Worm (Caenorhabditis elegans) whole organism, late embryonic: ENCODE data around the gene tag-297.

Experiments used
- F13H6.1 ChIP-seq: sonication (generic microtip); optimal IDR thresholded peaks from 2 replicates; lab custom pipeline; 2016; ENCODE audit warnings: missing genetic modification characterization, missing compliant biosample characterization
- ama-1 ChIP-seq: fragments of 150-350 bp; optimal IDR thresholded peaks from 2 replicates; lab custom pipeline; 2014
- ceh-2 ChIP-seq: sonication (generic microtip); optimal IDR thresholded peaks from 2 replicates; lab custom pipeline; 2016; ENCODE audit warnings: missing genotype, missing genetic modification characterization, missing compliant biosample characterization
- ceh-31 ChIP-seq: sonication (generic microtip); optimal IDR thresholded peaks from 2 replicates; lab custom pipeline; 2016; ENCODE audit warnings: missing genetic modification characterization, missing compliant biosample characterization
- ceh-45 ChIP-seq: fragments of 200-800 bp; sonication (Bioruptor generic); IDR thresholded peaks from 2 replicates; pipeline ENCODE4 v1.3.6; 2022; ENCODE audit warnings: missing genetic modification reagents, missing genetic modification characterization, missing compliant biosample characterization
- ceh-9 ChIP-seq: sonication (generic microtip); optimal IDR thresholded peaks from 2 replicates; lab custom pipeline; 2016; ENCODE audit warnings: mild to moderate bottlenecking, missing genetic modification characterization, inconsistent platforms, missing compliant biosample characterization
- fkh-6 ChIP-seq: sonication (generic microtip); optimal IDR thresholded peaks from 2 replicates; lab custom pipeline; 2016; ENCODE audit warnings: missing genetic modification characterization, missing compliant biosample characterization
- lin-11 ChIP-seq: fragments of 200-800 bp; sonication (Bioruptor generic); optimal IDR thresholded peaks from 2 replicates; lab custom pipeline; 2018; ENCODE audit warnings: mild to moderate bottlenecking, missing genetic modification characterization, missing compliant biosample characterization
- nhr-11 ChIP-seq: fragments of 150-350 bp; optimal IDR thresholded peaks from 2 replicates; lab custom pipeline; 2014; ENCODE audit warnings: missing biosample characterization, missing genetic modification characterization
- pha-4 ChIP-seq: fragments of 150-350 bp; optimal IDR thresholded peaks from 2 replicates; lab custom pipeline; 2018; ENCODE audit warnings: missing biosample characterization, missing genetic modification reagents, missing genetic modification characterization
- pqm-1 ChIP-seq: sonication (generic microtip); optimal IDR thresholded peaks from 2 replicates; lab custom pipeline; 2016; ENCODE audit warnings: missing genetic modification characterization, missing compliant biosample characterization
- sox-2 ChIP-seq: fragments of 200-800 bp; sonication (Bioruptor generic); IDR thresholded peaks from 2 replicates; pipeline ENCODE4 v1.3.6; 2022; ENCODE audit warnings: missing genetic modification reagents, missing genetic modification characterization, missing compliant biosample characterization
- tbx-2 ChIP-seq: sonication (generic microtip); optimal IDR thresholded peaks from 2 replicates; lab custom pipeline; 2016; ENCODE audit warnings: missing genetic modification characterization, missing compliant biosample characterization
- ztf-16 ChIP-seq: sonication (generic microtip); optimal IDR thresholded peaks from 2 replicates; lab custom pipeline; 2017; ENCODE audit warnings: missing genetic modification characterization, missing compliant biosample characterization

DNA sequence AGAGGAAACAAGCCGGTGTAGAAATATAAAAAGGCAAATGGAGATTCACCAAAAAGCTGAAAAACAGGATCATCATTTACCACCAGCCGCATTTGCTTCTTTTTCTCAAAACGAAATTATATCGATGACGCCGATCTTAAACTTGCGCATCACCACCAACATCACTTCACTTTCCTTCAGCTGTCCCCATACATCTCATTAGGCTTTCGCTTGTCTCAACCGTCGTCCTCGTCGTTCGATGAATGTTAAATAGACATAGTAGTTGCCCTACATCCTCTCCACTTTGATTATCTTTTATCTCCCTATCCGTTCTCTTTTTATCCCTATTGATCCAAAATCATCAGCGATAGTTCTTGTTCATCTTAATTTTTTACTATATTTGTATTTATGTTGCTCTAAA is 547 bp upstream of the tag-297 start:
- no peak for TF ChIP-seq lin-11 (tag; lab: Kevin White, UChicago)
- no peak for TF ChIP-seq F13H6.1
- no peak for TF ChIP-seq ama-1
- TF ChIP-seq ceh-45 (GFP tag; lab: Robert Waterston, UW): no peak
- no peak for TF ChIP-seq tbx-2 (tag; lab: Kevin White, UChicago)
- TF ChIP-seq nhr-11 (tag; lab: Kevin White, UChicago): no peak
- no peak for TF ChIP-seq ceh-2
- no peak for TF ChIP-seq sox-2
- no peak for TF ChIP-seq ceh-31
- no peak for TF ChIP-seq fkh-6 (tag; lab: Kevin White, UChicago)
- TF ChIP-seq pqm-1 (tag; lab: Kevin White, UChicago): no peak
- TF ChIP-seq pha-4 (tag; lab: Kevin White, UChicago): no peak
- TF ChIP-seq ztf-16 (tag; lab: Kevin White, UChicago): no peak
- no peak for TF ChIP-seq ceh-9 (tag; lab: Kevin White, UChicago)
